Worm (Caenorhabditis elegans) whole organism, mixed stage, embryonic: ENCODE results near the gene idhb-1.

Experiments used
- bed-3 ChIP-seq: fragments of 200-800 bp; sonication (Bioruptor generic); optimal IDR thresholded peaks from 3 replicates; lab custom pipeline; 2018; ENCODE audit warnings: mild to moderate bottlenecking, missing genetic modification characterization, moderate library complexity, missing compliant biosample characterization
- blmp-1 ChIP-seq: fragments of 150-350 bp; optimal IDR thresholded peaks from 2 replicates; lab custom pipeline; 2014; ENCODE audit warnings: missing biosample characterization, missing genetic modification characterization
- elt-1 ChIP-seq: sonication (generic microtip); optimal IDR thresholded peaks from 2 replicates; lab custom pipeline; 2017; ENCODE audit warnings: missing genetic modification characterization, mild to moderate bottlenecking, missing compliant biosample characterization, antibody characterized with exemption, moderate library complexity, borderline replicate concordance; ENCODE audit not compliant: insufficient read depth
- lin-13 ChIP-seq: fragments of 150-350 bp; optimal IDR thresholded peaks from 2 replicates; lab custom pipeline; 2014; ENCODE audit warnings: missing biosample characterization, missing genetic modification characterization
- lsy-2 ChIP-seq: fragments of 150-350 bp; optimal IDR thresholded peaks from 2 replicates; lab custom pipeline; 2014; ENCODE audit warnings: missing biosample characterization, missing genetic modification characterization
- nhr-12 ChIP-seq: fragments of 150-350 bp; optimal IDR thresholded peaks from 2 replicates; lab custom pipeline; 2014; ENCODE audit warnings: missing biosample characterization, missing genetic modification characterization
- nhr-28 ChIP-seq: fragments of 150-350 bp; optimal IDR thresholded peaks from 2 replicates; lab custom pipeline; 2014; ENCODE audit warnings: missing biosample characterization, missing genetic modification characterization
- nhr-76 ChIP-seq: sonication (generic microtip); optimal IDR thresholded peaks from 2 replicates; lab custom pipeline; 2017; ENCODE audit warnings: missing biosample characterization, missing genetic modification characterization
- snpc-4 ChIP-seq: fragments of 150-350 bp; optimal IDR thresholded peaks from 2 replicates; lab custom pipeline; 2014; ENCODE audit warnings: missing biosample characterization, missing genetic modification characterization

DNA sequence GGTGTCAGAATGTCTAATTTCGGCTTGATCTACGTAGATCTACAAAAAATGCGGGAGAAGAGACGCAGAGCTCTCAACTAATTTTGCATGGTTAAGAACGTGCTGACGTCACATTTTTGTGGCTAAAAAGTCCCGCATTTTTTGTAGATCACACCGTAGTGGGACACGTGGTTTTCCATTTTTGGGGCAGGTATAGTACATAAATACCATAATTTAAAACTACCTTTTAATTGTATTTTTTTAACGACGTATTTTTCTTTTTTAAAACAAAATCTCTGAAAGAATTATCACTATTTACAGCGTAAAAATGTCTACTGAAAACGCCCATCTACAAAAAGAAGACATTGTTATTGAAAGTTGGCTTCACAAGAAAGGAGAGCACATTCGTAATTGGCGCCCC, 26.5 kb downstream of the idhb-1 start, which contains the start of gene akt-2:
- TF ChIP-seq nhr-76 (tag; lab: Kevin White, UChicago) (no peak), elt-1 (tag; lab: Kevin White, UChicago) (no peak), snpc-4 (no peak), lin-13 (tag; lab: Kevin White, UChicago) (no peak), nhr-28 (tag; lab: Kevin White, UChicago) (no peak), bed-3 (GFP tag; lab: Kevin White, UChicago) (no peak), blmp-1 (tag; lab: Kevin White, UChicago) (no peak), lsy-2 (tag; lab: Kevin White, UChicago) (no peak), nhr-12 (tag; lab: Kevin White, UChicago) (no peak)
